Worm (Caenorhabditis elegans): Measurements from ENCODE around the gene Y57E12B.1.

The Y57E12B.1 gene

ce11 chrV:6982813-6983212 lies 34.5 kb downstream of the Y57E12B.1 start, which contains the start of gene nhr-161:
TSS of gene nhr-161 (minus strand) at chrV:6982913.
- no peak for TF ChIP-seq cnd-1 (tag; optimal IDR thresholded peaks at IDR 0.05)
- no peak for TF ChIP-seq nhr-76 (tag; optimal IDR thresholded peaks at IDR 0.05)
- TF ChIP-seq nhr-237 (tag; optimal IDR thresholded peaks at IDR 0.05) = no peak
- TF ChIP-seq pha-4 (tag; optimal IDR thresholded peaks at IDR 0.05) = no peak
- TF ChIP-seq nhr-28 (tag; optimal IDR thresholded peaks at IDR 0.05) = no peak
- no peak for TF ChIP-seq elt-3 (tag; optimal IDR thresholded peaks at IDR 0.05)
- TF ChIP-seq ceh-39 (tag; optimal IDR thresholded peaks at IDR 0.05) = no peak
- no peak for TF ChIP-seq nhr-2 (tag; optimal IDR thresholded peaks at IDR 0.05)
- no peak for TF ChIP-seq zip-8 (tag; optimal IDR thresholded peaks at IDR 0.05)
- TF ChIP-seq ces-1 (GFP tag; optimal IDR thresholded peaks at IDR 0.05) = no peak
- no peak for TF ChIP-seq mep-1 (tag; optimal IDR thresholded peaks at IDR 0.05)
- TF ChIP-seq ceh-43 (GFP tag; optimal IDR thresholded peaks at IDR 0.05) = no peak
- TF ChIP-seq hlh-1 (tag; optimal IDR thresholded peaks at IDR 0.05) = no peak
- no peak for TF ChIP-seq unc-120 (tag; optimal IDR thresholded peaks at IDR 0.05; ENCODE audit: poor library complexity, severe bottlenecking)
- no peak for TF ChIP-seq ceh-83 (GFP tag; optimal IDR thresholded peaks at IDR 0.05)

- TF ChIP-seq sptf-1 (tag; optimal IDR thresholded peaks at IDR 0.05) (no peak), nhr-237 (tag; optimal IDR thresholded peaks at IDR 0.05) (no peak), unc-39 (tag; optimal IDR thresholded peaks at IDR 0.05) (no peak), mls-2 (tag; optimal IDR thresholded peaks at IDR 0.05) (no peak), nhr-28 (tag; optimal IDR thresholded peaks at IDR 0.05) (no peak), zip-8 (tag; optimal IDR thresholded peaks at IDR 0.05) (no peak), lin-13 (tag; optimal IDR thresholded peaks at IDR 0.05) (no peak), mab-5 (tag; optimal IDR thresholded peaks at IDR 0.05) (no peak), ces-1 (GFP tag; optimal IDR thresholded peaks at IDR 0.05) (no peak), tbx-8 (GFP tag; optimal IDR thresholded peaks at IDR 0.05) (no peak), mep-1 (tag; optimal IDR thresholded peaks at IDR 0.05) (no peak), bed-3 (GFP tag; optimal IDR thresholded peaks at IDR 0.05) (no peak), hlh-1 (tag; optimal IDR thresholded peaks at IDR 0.05) (no peak)
Observed at ce11 chrV:6985943-6986342, 37.6 kb downstream of the Y57E12B.1 start, which contains the start of gene nhr-163. TSS of gene nhr-163 (minus strand) at chrV:6986043.

ce11 chrV:6987673-6988072 lies 39.3 kb downstream of the Y57E12B.1 start, which contains the start of gene nhr-139:
TSS of gene nhr-139 (minus strand) at chrV:6987773.
- TF ChIP-seq unc-120 (tag; optimal IDR thresholded peaks at IDR 0.05; ENCODE audit: poor library complexity, severe bottlenecking) (no peak), snpc-4 (tag; optimal IDR thresholded peaks at IDR 0.05) (no peak), lin-32 (GFP tag; optimal IDR thresholded peaks at IDR 0.05) (no peak), ces-1 (GFP tag; optimal IDR thresholded peaks at IDR 0.05) (no peak), elt-3 (tag; optimal IDR thresholded peaks at IDR 0.05) (no peak), ceh-43 (GFP tag; optimal IDR thresholded peaks at IDR 0.05) (no peak), ham-2 (GFP tag; optimal IDR thresholded peaks at IDR 0.05) (no peak), ceh-39 (tag; optimal IDR thresholded peaks at IDR 0.05) (no peak), blmp-1 (tag; optimal IDR thresholded peaks at IDR 0.05) (no peak), nhr-12 (tag; optimal IDR thresholded peaks at IDR 0.05) (no peak)

ce11 chrV:6989626-6990138 lies 41.4 kb downstream of the Y57E12B.1 start, which contains the start of gene nhr-140:
TSS of gene nhr-140 (minus strand) at chrV:6989676.
- TF ChIP-seq pha-4 (tag; optimal IDR thresholded peaks at IDR 0.05) = no peak
- peak; percentile 93 for TF ChIP-seq elt-1 (tag; optimal IDR thresholded peaks at IDR 0.05; ENCODE audit: borderline replicate concordance, insufficient read depth)

ce11 chrV:6991771-6992170 lies 43.4 kb downstream of the Y57E12B.1 start, which contains the start of gene nhr-162:
TSS of gene nhr-162 (minus strand) at chrV:6991871.
- TF ChIP-seq lin-32 (GFP tag; optimal IDR thresholded peaks at IDR 0.05) (no peak), nhr-237 (tag; optimal IDR thresholded peaks at IDR 0.05) (no peak), nhr-12 (tag; optimal IDR thresholded peaks at IDR 0.05) (no peak), ceh-83 (GFP tag; optimal IDR thresholded peaks at IDR 0.05) (no peak), nhr-76 (tag; optimal IDR thresholded peaks at IDR 0.05) (no peak), mab-5 (tag; optimal IDR thresholded peaks at IDR 0.05) (no peak), unc-120 (tag; optimal IDR thresholded peaks at IDR 0.05; ENCODE audit: poor library complexity, severe bottlenecking) (no peak), pha-4 (tag; optimal IDR thresholded peaks at IDR 0.05) (no peak), ces-1 (GFP tag; optimal IDR thresholded peaks at IDR 0.05) (no peak)

ce11 chrV:6993999-6994398 lies 45.7 kb downstream of the Y57E12B.1 start:
- TF ChIP-seq unc-120 (tag; optimal IDR thresholded peaks at IDR 0.05; ENCODE audit: poor library complexity, severe bottlenecking) (no peak), nhr-28 (tag; optimal IDR thresholded peaks at IDR 0.05) (no peak), ceh-39 (tag; optimal IDR thresholded peaks at IDR 0.05) (no peak), ceh-43 (GFP tag; optimal IDR thresholded peaks at IDR 0.05) (no peak), unc-62 (GFP tag; optimal IDR thresholded peaks at IDR 0.05) (no peak), ces-1 (GFP tag; optimal IDR thresholded peaks at IDR 0.05) (no peak), bed-3 (GFP tag; optimal IDR thresholded peaks at IDR 0.05) (no peak)

Data from whole organism, mixed stage, embryonic.